Worm (Caenorhabditis elegans) whole organism, young adult: ENCODE data around the gene W03H9.1.

Experiments
- B0019.2 ChIP-seq: fragments of 200-800 bp; sonication (Bioruptor generic); conservative IDR thresholded peaks from 2 replicates; pipeline ENCODE4 v1.3.6; 2022; ENCODE audit warnings: missing genetic modification reagents, missing genetic modification characterization, missing compliant biosample characterization
- B0035.1 ChIP-seq: sonication (generic microtip); optimal IDR thresholded peaks from 2 replicates; lab custom pipeline; 2016; ENCODE audit warnings: missing genetic modification characterization, mild to moderate bottlenecking, missing compliant biosample characterization, missing genotype, missing genetic modification reagents
- F49E8.2 ChIP-seq: sonication (generic microtip); optimal IDR thresholded peaks from 3 replicates; lab custom pipeline; 2017; ENCODE audit warnings: missing genetic modification characterization, mild to moderate bottlenecking, missing compliant biosample characterization, antibody characterized with exemption, moderate library complexity; ENCODE audit not compliant: insufficient read depth
- F55B11.4 ChIP-seq: sonication (generic microtip); optimal IDR thresholded peaks from 2 replicates; lab custom pipeline; 2016; ENCODE audit warnings: missing compliant biosample characterization, missing genetic modification characterization, borderline replicate concordance; ENCODE audit not compliant: insufficient read depth
- Y53G8AR.9 ChIP-seq: fragments of 200-800 bp; sonication (Bioruptor generic); conservative IDR thresholded peaks from 2 replicates; pipeline ENCODE4 v1.3.6; 2022; ENCODE audit warnings: missing genetic modification reagents, missing genetic modification characterization, missing compliant biosample characterization
- Y56A3A.18 ChIP-seq: fragments of 200-800 bp; sonication (Bioruptor generic); IDR thresholded peaks from 2 replicates; pipeline ENCODE4 v1.3.6; 2022; ENCODE audit warnings: missing genetic modification reagents, missing genetic modification characterization, missing compliant biosample characterization
- Y67H2A.10 ChIP-seq: fragments of 200-800 bp; sonication (Bioruptor generic); conservative IDR thresholded peaks from 2 replicates; pipeline ENCODE4 v1.3.6; 2022; ENCODE audit warnings: missing genetic modification reagents, missing genetic modification characterization, missing compliant biosample characterization
- ZK185.1 ChIP-seq: sonication (generic microtip); optimal IDR thresholded peaks from 2 replicates; lab custom pipeline; 2016; ENCODE audit warnings: mild to moderate bottlenecking, missing genetic modification characterization, missing compliant biosample characterization; ENCODE audit not compliant: poor library complexity, severe bottlenecking
- aptf-3 ChIP-seq: fragments of 200-800 bp; sonication (Bioruptor generic); IDR thresholded peaks from 2 replicates; pipeline ENCODE4 v1.3.6; 2022; ENCODE audit warnings: missing genetic modification characterization, missing compliant biosample characterization
- atf-7 ChIP-seq: sonication (generic microtip); optimal IDR thresholded peaks from 2 replicates; lab custom pipeline; 2017; ENCODE audit warnings: mild to moderate bottlenecking, missing genetic modification characterization, missing compliant biosample characterization
- athp-1 ChIP-seq: sonication (generic microtip); optimal IDR thresholded peaks from 2 replicates; lab custom pipeline; 2017; ENCODE audit warnings: mild to moderate bottlenecking, missing genetic modification characterization, missing compliant biosample characterization
- attf-3 ChIP-seq: fragments of 200-800 bp; sonication (Bioruptor generic); conservative IDR thresholded peaks from 2 replicates; pipeline ENCODE4 v1.3.6; 2022; ENCODE audit warnings: missing genetic modification reagents, missing genetic modification characterization, missing compliant biosample characterization
- attf-5 ChIP-seq: fragments of 200-800 bp; sonication (Bioruptor generic); optimal IDR thresholded peaks from 2 replicates; lab custom pipeline; 2018; ENCODE audit warnings: mild to moderate bottlenecking, missing genetic modification characterization, missing compliant biosample characterization
- fkh-3 ChIP-seq: sonication (generic microtip); optimal IDR thresholded peaks from 2 replicates; lab custom pipeline; 2016; ENCODE audit warnings: mild to moderate bottlenecking, missing genetic modification characterization, missing compliant biosample characterization
- hmg-1.2 ChIP-seq: fragments of 200-800 bp; sonication (Bioruptor generic); IDR thresholded peaks from 2 replicates; pipeline ENCODE4 v1.3.6; 2022; ENCODE audit warnings: missing genetic modification reagents, missing genetic modification characterization, missing compliant biosample characterization
- lag-1 ChIP-seq: fragments of 200-800 bp; sonication (Bioruptor generic); IDR thresholded peaks from 2 replicates; pipeline ENCODE4 v1.3.6; 2022; ENCODE audit warnings: missing genetic modification reagents, missing genetic modification characterization, missing compliant biosample characterization
- let-526 ChIP-seq: fragments of 200-800 bp; sonication (Bioruptor generic); IDR thresholded peaks from 2 replicates; pipeline ENCODE4 v1.3.6; 2022; ENCODE audit warnings: missing genetic modification reagents, missing genetic modification characterization, missing compliant biosample characterization
- nfya-1 ChIP-seq: sonication (generic microtip); optimal IDR thresholded peaks from 2 replicates; lab custom pipeline; 2017; ENCODE audit warnings: antibody characterized with exemption, missing compliant biosample characterization, missing genetic modification characterization, borderline replicate concordance; ENCODE audit not compliant: insufficient read depth
- nfya-2 ChIP-seq: fragments of 200-800 bp; sonication (Bioruptor generic); IDR thresholded peaks from 2 replicates; pipeline ENCODE4 v1.3.6; 2022; ENCODE audit warnings: missing genetic modification reagents, missing genetic modification characterization, missing compliant biosample characterization
- nhr-80 ChIP-seq: sonication (generic microtip); optimal IDR thresholded peaks from 2 replicates; lab custom pipeline; 2016; ENCODE audit warnings: missing genetic modification characterization, missing compliant biosample characterization
- nhr-90 ChIP-seq: sonication (generic microtip); optimal IDR thresholded peaks from 2 replicates; lab custom pipeline; 2016; ENCODE audit warnings: missing genotype, mild to moderate bottlenecking, missing genetic modification characterization, missing compliant biosample characterization
- pha-4 ChIP-seq: fragments of 150-350 bp; sonication (generic microtip); optimal IDR thresholded peaks from 2 replicates; lab custom pipeline; 2014; ENCODE audit warnings: missing biosample characterization, missing genetic modification reagents, missing genetic modification characterization
- rec-8 ChIP-seq, 2 experiments: sonication (generic microtip); optimal IDR thresholded peaks; 2 replicates each; lab custom pipeline; 2016; ENCODE audit warnings: mild to moderate bottlenecking in 2 of 2, missing genetic modification characterization in 2 of 2, missing genetic modification reagents in 2 of 2, missing genotype in 2 of 2, missing biosample characterization in 1 of 2, missing compliant biosample characterization in 1 of 2, moderate library complexity in 1 of 2
- snpc-1.1 ChIP-seq: sonication (generic microtip); optimal IDR thresholded peaks from 2 replicates; lab custom pipeline; 2017; ENCODE audit warnings: missing genetic modification characterization, mild to moderate bottlenecking, missing compliant biosample characterization, antibody characterized with exemption, moderate library complexity, missing genotype, missing genetic modification reagents; ENCODE audit not compliant: insufficient read depth
- snpc-4 ChIP-seq, 5 experiments: fragments of 150-350 bp in 1 of 5; sonication (generic microtip) in 4 of 5; optimal IDR thresholded peaks; 2 replicates each; lab custom pipeline; 2014 to 2018; ENCODE audit warnings: missing genetic modification characterization in 5 of 5, missing biosample characterization in 3 of 5, antibody characterized with exemption in 2 of 5, mild to moderate bottlenecking in 2 of 5, missing compliant biosample characterization in 2 of 5, missing genotype in 2 of 5, moderate library complexity in 2 of 5, missing genetic modification reagents in 1 of 5
- tbp1 ChIP-seq: fragments of 200-800 bp; sonication (Bioruptor generic); optimal IDR thresholded peaks from 2 replicates; lab custom pipeline; 2018; ENCODE audit warnings: mild to moderate bottlenecking, missing genetic modification characterization, missing compliant biosample characterization
- tlf-1 ChIP-seq: fragments of 200-800 bp; sonication (Bioruptor generic); optimal IDR thresholded peaks from 2 replicates; lab custom pipeline; 2018; ENCODE audit warnings: mild to moderate bottlenecking, missing genetic modification characterization, missing compliant biosample characterization
- zfh-2 ChIP-seq: fragments of 200-800 bp; sonication (Bioruptor generic); conservative IDR thresholded peaks from 2 replicates; pipeline ENCODE4 v1.3.6; 2022; ENCODE audit warnings: missing genetic modification reagents, missing genetic modification characterization, missing compliant biosample characterization
- ztf-22 ChIP-seq: fragments of 200-800 bp; sonication (Bioruptor generic); optimal IDR thresholded peaks from 2 replicates; lab custom pipeline; 2018; ENCODE audit warnings: mild to moderate bottlenecking, missing genetic modification characterization, moderate library complexity, missing compliant biosample characterization
- ztf-25 ChIP-seq: fragments of 200-800 bp; sonication (Bioruptor generic); IDR thresholded peaks from 2 replicates; pipeline ENCODE4 v1.3.6; 2022; ENCODE audit warnings: missing genetic modification reagents, missing genetic modification characterization, missing compliant biosample characterization

Gene W03H9.1

DNA sequence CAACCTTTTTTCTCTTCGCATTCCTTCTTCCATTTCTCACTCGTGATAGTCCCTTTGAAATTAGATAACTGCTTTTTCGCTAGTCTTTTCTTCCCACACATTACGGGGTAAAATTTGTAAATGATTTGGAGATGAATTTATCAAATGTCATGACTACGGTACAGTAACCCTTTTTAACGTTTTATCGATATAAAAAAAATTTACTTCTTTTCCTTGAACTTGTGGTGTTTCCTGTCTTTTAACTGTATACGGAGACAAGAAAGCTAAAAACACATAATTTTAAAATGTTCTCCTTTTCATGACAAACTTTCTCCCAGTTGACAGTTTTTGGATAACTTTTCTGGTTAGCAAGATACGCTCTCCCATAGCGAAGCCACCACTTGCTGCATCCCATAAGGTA is at the start of gene W03H9.1:
Gene W03H9.1, minus strand, starts transcription at position 101 of the 400 bp plus-strand sequence.
- TF ChIP-seq snpc-1.1 (tag; lab: Kevin White, UChicago) (no peak), Y56A3A.18 (no peak), snpc-4 (GFP tag; optimal IDR thresholded peaks at IDR 0.05; lab: Kevin White, UChicago) (no peak), snpc-4 (tag; optimal IDR thresholded peaks at IDR 0.05; lab: Kevin White, UChicago) (no peak), nfya-2 (GFP tag; lab: Robert Waterston, UW) (no peak), pha-4 (tag; lab: Kevin White, UChicago) (no peak), zfh-2 (GFP tag; lab: Robert Waterston, UW) (no peak), attf-5 (no peak), Y53G8AR.9 (GFP tag; lab: Robert Waterston, UW) (no peak), rec-8 (tag; optimal IDR thresholded peaks at IDR 0.05; lab: Kevin White, UChicago) (no peak), Y67H2A.10 (GFP tag; lab: Robert Waterston, UW) (no peak), aptf-3 (GFP tag; lab: Robert Waterston, UW) (no peak)

DNA sequence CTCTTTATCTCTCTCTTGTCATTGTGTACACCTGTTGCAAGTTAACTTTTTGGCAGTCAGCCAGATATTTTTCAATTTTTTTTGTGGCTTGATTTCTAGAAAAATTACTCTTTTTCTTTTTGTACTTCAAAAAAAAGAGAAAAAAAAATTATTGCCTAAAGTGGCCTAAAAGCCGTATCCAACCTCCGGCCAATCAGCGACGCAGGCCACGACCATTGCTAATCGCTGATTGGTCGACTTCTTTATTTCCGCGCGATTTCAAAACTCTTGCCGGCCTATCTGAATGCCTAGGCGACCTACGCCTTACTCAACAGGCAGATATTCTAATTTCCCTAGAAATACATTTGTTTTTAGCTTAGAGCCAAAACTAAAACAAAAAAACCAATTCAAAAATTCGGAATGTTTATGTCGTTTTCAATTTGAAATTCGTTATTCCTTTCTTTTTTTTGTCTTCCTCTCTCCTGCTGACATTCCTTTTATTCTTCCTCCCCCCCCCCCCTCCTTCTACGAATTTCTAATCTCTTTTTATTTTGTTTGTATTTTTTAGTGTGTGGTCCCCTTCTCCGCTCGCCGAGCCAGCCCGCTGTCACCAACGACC is 47.7 kb upstream of the W03H9.1 start, which contains the start of gene ace-4:
Gene ace-4, plus strand, starts transcription at position 548 of the 598 bp plus-strand sequence.
- TF ChIP-seq zfh-2 (GFP tag; lab: Robert Waterston, UW): 0 out of 2 replicates have a peak, but pooled peaks have one; percentile 12
- TF ChIP-seq B0035.1: no peak
- TF ChIP-seq attf-3 (GFP tag; lab: Robert Waterston, UW): no peak
- no peak for TF ChIP-seq hmg-1.2 (GFP tag; lab: Robert Waterston, UW)

DNA sequence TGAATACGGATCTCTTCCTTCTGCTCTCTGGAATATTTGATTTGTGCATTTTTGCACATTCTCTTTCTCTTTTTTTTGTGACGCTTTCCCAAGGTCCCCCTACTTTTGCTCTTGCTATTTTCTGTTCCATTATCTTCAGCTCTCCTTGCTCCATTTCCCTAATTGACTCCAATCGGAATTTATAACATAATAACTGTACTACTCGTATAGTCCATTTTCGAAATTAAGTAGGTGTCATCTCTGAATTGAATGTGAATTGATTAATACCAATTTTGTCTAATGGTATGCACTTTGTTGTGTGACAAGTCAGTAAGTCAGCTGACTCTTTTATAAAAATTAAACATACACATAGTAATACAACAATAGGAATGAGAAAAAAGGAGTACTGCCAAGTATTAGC is 46.0 kb upstream of the W03H9.1 start:
- TF ChIP-seq nfya-1: no peak
- TF ChIP-seq pha-4 (tag; lab: Kevin White, UChicago): no peak

DNA sequence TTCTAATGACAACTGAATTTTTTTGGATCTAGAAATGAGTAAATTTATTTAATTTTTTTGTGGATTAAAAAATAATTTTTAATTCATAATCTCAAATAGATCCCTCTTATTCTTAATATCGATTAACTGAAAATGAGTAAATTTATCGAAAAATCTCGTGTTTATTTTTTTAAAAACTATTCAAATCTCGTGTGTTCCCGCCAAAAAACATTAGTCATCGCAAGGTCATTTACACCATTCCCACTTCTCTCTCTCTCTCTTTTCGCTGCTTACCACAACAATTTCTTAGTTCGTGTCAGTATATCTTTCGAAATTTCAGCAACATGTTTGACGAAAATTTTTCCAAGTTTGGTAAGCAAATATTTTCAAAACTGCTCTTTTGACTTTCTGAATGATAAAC is 37.5 kb upstream of the W03H9.1 start:
- TF ChIP-seq ztf-22: no peak
- TF ChIP-seq ztf-25: no peak
- no peak for TF ChIP-seq tlf-1
- TF ChIP-seq nhr-80 (tag; lab: Kevin White, UChicago): no peak
- TF ChIP-seq B0019.2 (GFP tag; lab: Robert Waterston, UW): no peak
- no peak for TF ChIP-seq F49E8.2 (tag; lab: Kevin White, UChicago)
- TF ChIP-seq nhr-90 (tag; lab: Kevin White, UChicago): no peak

DNA sequence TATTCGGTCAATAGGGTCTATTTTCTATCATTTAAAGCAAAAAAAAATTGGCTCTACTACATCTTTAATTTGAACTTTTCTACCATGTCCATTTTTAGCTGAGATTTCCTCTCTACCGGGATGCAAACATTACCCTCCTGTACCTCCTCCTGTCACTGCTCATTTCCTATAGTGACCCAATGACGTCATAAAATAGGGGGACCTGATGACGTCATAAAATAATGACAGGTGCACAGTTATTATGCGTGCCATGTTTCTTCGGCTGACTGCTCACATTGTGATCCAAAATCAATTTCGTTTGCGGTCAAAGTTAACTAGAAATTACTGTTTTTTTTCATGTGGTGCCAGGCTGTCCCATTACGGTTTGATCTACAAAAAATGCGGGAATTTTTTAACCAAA is 37.0 kb upstream of the W03H9.1 start:
- TF ChIP-seq atf-7 (tag; lab: Kevin White, UChicago) (peak; percentile 6), let-526 (GFP tag; lab: Robert Waterston, UW) (no peak), athp-1 (tag; lab: Kevin White, UChicago) (no peak), fkh-3 (no peak), tbp1 (GFP tag; lab: Kevin White, UChicago) (no peak), ZK185.1 (tag; lab: Kevin White, UChicago) (no peak), lag-1 (GFP tag; lab: Robert Waterston, UW) (no peak), F55B11.4 (tag; lab: Kevin White, UChicago) (no peak), snpc-4 (GFP tag; optimal IDR thresholded peaks at IDR 0.05; lab: Kevin White, UChicago) (no peak), snpc-4 (tag; optimal IDR thresholded peaks at IDR 0.05; lab: Kevin White, UChicago) (no peak)
- TF ChIP-seq, all 124 proteins: peak for 1
